Worm (Caenorhabditis elegans): Measurements from ENCODE around the gene F19D8.2.

DNA sequence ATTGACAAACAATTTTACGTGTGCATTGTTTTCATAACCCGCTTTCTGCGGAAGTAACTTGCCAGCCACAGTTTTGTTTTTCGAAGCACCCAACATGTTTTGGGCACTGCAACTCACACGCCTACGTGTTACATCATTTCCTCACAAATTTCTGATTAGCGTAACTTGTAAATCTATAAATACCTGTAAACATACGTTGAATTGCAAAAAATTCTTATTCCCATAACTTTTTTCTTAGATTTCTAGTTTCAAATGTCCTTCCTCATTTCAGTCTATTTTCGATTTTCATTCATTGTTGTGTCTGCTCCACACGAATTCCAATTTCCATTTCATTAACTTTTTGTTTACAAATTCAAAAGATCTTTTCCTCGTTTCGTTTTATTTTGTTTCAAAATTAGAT is 6.1 kb downstream of the F19D8.2 start:
- TF ChIP-seq F57A8.1 (GFP tag; optimal IDR thresholded peaks at IDR 0.05) (no peak), Y53F4B.3 (GFP tag; IDR thresholded peaks at IDR 0.05) (no peak)

Data from whole organism, young adult.